Worm (Caenorhabditis elegans) whole organism, late embryonic: ENCODE data around the gene F58H1.2.

Experiments used
- K02D7.2 ChIP-seq: sonication (generic microtip); optimal IDR thresholded peaks from 2 replicates; lab custom pipeline; 2017; ENCODE audit warnings: mild to moderate bottlenecking, missing genetic modification characterization, missing compliant biosample characterization
- K09A11.1 ChIP-seq: sonication (generic microtip); optimal IDR thresholded peaks from 2 replicates; lab custom pipeline; 2017; ENCODE audit warnings: antibody characterized with exemption, mild to moderate bottlenecking, missing genetic modification characterization, missing compliant biosample characterization; ENCODE audit not compliant: insufficient read depth
- ahr-1 ChIP-seq: sonication (generic microtip); optimal IDR thresholded peaks from 2 replicates; lab custom pipeline; 2016; ENCODE audit warnings: missing genetic modification characterization, missing compliant biosample characterization
- ceh-18 ChIP-seq: sonication (generic microtip); optimal IDR thresholded peaks from 2 replicates; lab custom pipeline; 2016; ENCODE audit warnings: missing genetic modification characterization, missing compliant biosample characterization
- ceh-19 ChIP-seq: fragments of 200-800 bp; sonication (Bioruptor generic); optimal IDR thresholded peaks from 2 replicates; lab custom pipeline; 2018; ENCODE audit warnings: mild to moderate bottlenecking, missing genetic modification characterization, missing compliant biosample characterization
- ceh-22 ChIP-seq: sonication (generic microtip); optimal IDR thresholded peaks from 2 replicates; lab custom pipeline; 2017; ENCODE audit warnings: missing biosample characterization, missing genetic modification characterization
- ceh-31 ChIP-seq: sonication (generic microtip); optimal IDR thresholded peaks from 2 replicates; lab custom pipeline; 2016; ENCODE audit warnings: missing genetic modification characterization, missing compliant biosample characterization
- ceh-6 ChIP-seq: fragments of 200-800 bp; sonication (Bioruptor generic); optimal IDR thresholded peaks from 2 replicates; lab custom pipeline; 2018; ENCODE audit warnings: mild to moderate bottlenecking, missing genetic modification characterization, missing compliant biosample characterization
- ceh-9 ChIP-seq: sonication (generic microtip); optimal IDR thresholded peaks from 2 replicates; lab custom pipeline; 2016; ENCODE audit warnings: mild to moderate bottlenecking, missing genetic modification characterization, inconsistent platforms, missing compliant biosample characterization
- elt-2 ChIP-seq: sonication (generic microtip); optimal IDR thresholded peaks from 2 replicates; lab custom pipeline; 2016; ENCODE audit warnings: missing genetic modification reagents, missing genetic modification characterization, missing compliant biosample characterization
- fkh-6 ChIP-seq: sonication (generic microtip); optimal IDR thresholded peaks from 2 replicates; lab custom pipeline; 2016; ENCODE audit warnings: missing genetic modification characterization, missing compliant biosample characterization
- gmeb-2 ChIP-seq: sonication (generic microtip); optimal IDR thresholded peaks from 2 replicates; lab custom pipeline; 2016; ENCODE audit warnings: missing genetic modification characterization, inconsistent platforms, missing compliant biosample characterization
- hlh-13 ChIP-seq: fragments of 200-800 bp; sonication (Bioruptor generic); optimal IDR thresholded peaks from 2 replicates; lab custom pipeline; 2018; ENCODE audit warnings: mild to moderate bottlenecking, missing genetic modification characterization, missing compliant biosample characterization
- hlh-15 ChIP-seq: sonication (generic microtip); optimal IDR thresholded peaks from 2 replicates; lab custom pipeline; 2016; ENCODE audit warnings: missing genetic modification characterization, missing compliant biosample characterization
- hlh-6 ChIP-seq: sonication (generic microtip); optimal IDR thresholded peaks from 2 replicates; lab custom pipeline; 2016; ENCODE audit warnings: missing genotype, missing genetic modification characterization, missing compliant biosample characterization
- lim-6 ChIP-seq: sonication (generic microtip); optimal IDR thresholded peaks from 2 replicates; lab custom pipeline; 2016; ENCODE audit warnings: missing genetic modification characterization, missing compliant biosample characterization
- lin-11 ChIP-seq: fragments of 200-800 bp; sonication (Bioruptor generic); optimal IDR thresholded peaks from 2 replicates; lab custom pipeline; 2018; ENCODE audit warnings: mild to moderate bottlenecking, missing genetic modification characterization, missing compliant biosample characterization
- madf-2 ChIP-seq: sonication (generic microtip); optimal IDR thresholded peaks from 2 replicates; lab custom pipeline; 2017; ENCODE audit warnings: missing genetic modification characterization, missing compliant biosample characterization
- nfya-1 ChIP-seq: sonication (generic microtip); optimal IDR thresholded peaks from 2 replicates; lab custom pipeline; 2017; ENCODE audit warnings: missing genetic modification characterization, mild to moderate bottlenecking, missing compliant biosample characterization, antibody characterized with exemption, moderate library complexity
- nhr-11 ChIP-seq: fragments of 150-350 bp; optimal IDR thresholded peaks from 2 replicates; lab custom pipeline; 2014; ENCODE audit warnings: missing biosample characterization, missing genetic modification characterization
- odd-2 ChIP-seq: sonication (generic microtip); optimal IDR thresholded peaks from 2 replicates; lab custom pipeline; 2017; ENCODE audit warnings: antibody characterized with exemption, mild to moderate bottlenecking, missing genetic modification characterization, missing compliant biosample characterization
- pqm-1 ChIP-seq: sonication (generic microtip); optimal IDR thresholded peaks from 2 replicates; lab custom pipeline; 2016; ENCODE audit warnings: missing genetic modification characterization, missing compliant biosample characterization
- rnt-1 ChIP-seq: sonication (generic microtip); optimal IDR thresholded peaks from 2 replicates; lab custom pipeline; 2016; ENCODE audit warnings: missing genetic modification characterization, missing compliant biosample characterization
- sox-4 ChIP-seq: sonication (generic microtip); optimal IDR thresholded peaks from 2 replicates; lab custom pipeline; 2017; ENCODE audit warnings: mild to moderate bottlenecking, missing genetic modification characterization, inconsistent platforms, missing compliant biosample characterization
- syd-9 ChIP-seq: sonication (generic microtip); optimal IDR thresholded peaks from 2 replicates; lab custom pipeline; 2016; ENCODE audit warnings: mild to moderate bottlenecking, missing genetic modification characterization, moderate library complexity, missing compliant biosample characterization
- tbx-2 ChIP-seq: sonication (generic microtip); optimal IDR thresholded peaks from 2 replicates; lab custom pipeline; 2016; ENCODE audit warnings: missing genetic modification characterization, missing compliant biosample characterization
- tbx-7 ChIP-seq: sonication (generic microtip); optimal IDR thresholded peaks from 2 replicates; lab custom pipeline; 2016; ENCODE audit warnings: missing genotype, missing genetic modification characterization, missing compliant biosample characterization
- unc-3 ChIP-seq, 2 experiments: fragments of 200-800 bp in 1 of 2; sonication (Bioruptor generic) in 1 of 2; sonication (generic microtip) in 1 of 2; conservative IDR thresholded peaks in 1 of 2; optimal IDR thresholded peaks in 1 of 2; 2 replicates each; pipeline versions ENCODE4 v1.3.6 to Lab custom; 2016 to 2022; ENCODE audit warnings: missing compliant biosample characterization in 2 of 2, missing genetic modification characterization in 2 of 2, missing genetic modification reagents in 1 of 2
- unc-55 ChIP-seq: sonication (generic microtip); optimal IDR thresholded peaks from 2 replicates; lab custom pipeline; 2017; ENCODE audit warnings: missing biosample characterization, missing genetic modification reagents, missing genetic modification characterization
- unc-86 ChIP-seq: sonication (generic microtip); optimal IDR thresholded peaks from 2 replicates; lab custom pipeline; 2016; ENCODE audit warnings: missing genetic modification characterization, missing compliant biosample characterization
- ztf-16 ChIP-seq: sonication (generic microtip); optimal IDR thresholded peaks from 2 replicates; lab custom pipeline; 2017; ENCODE audit warnings: missing genetic modification characterization, missing compliant biosample characterization

F58H1.2 gene

DNA sequence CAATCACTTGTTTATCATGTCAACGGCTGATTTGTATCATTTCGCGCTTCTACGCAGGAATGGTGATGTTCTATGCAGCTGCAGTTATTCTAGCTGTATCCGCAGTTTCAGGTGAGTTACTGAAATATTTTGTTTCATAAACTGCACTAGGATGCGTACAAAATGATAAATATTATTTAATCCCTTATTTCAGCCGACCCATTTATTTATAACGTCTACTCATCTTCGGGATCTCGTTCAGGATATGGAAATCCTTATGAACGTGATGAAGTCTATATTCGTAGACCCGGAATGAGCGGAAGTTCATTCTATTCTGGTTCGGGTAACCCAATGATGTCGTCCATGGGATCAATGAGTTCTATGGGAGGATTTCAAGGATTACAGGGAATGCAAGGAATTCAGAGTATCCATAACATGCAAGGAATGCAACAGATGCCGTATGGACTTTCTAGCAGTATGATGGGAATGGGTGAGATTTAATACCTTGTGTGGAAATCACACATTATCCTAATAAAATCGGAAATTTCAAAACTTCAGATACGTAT, at the start of gene F58H1.2:
Gene F58H1.2 (plus strand): TSS at position 51 of the 545 bp plus-strand sequence.
- no peak for TF ChIP-seq ceh-31 (tag; lab: Kevin White, UChicago)
- TF ChIP-seq lim-6 (tag; lab: Kevin White, UChicago): no peak
- TF ChIP-seq ceh-9 (tag; lab: Kevin White, UChicago): no peak
- no peak for TF ChIP-seq ceh-18 (tag; lab: Kevin White, UChicago)
- TF ChIP-seq tbx-2 (tag; lab: Kevin White, UChicago): no peak
- TF ChIP-seq hlh-15: no peak
- TF ChIP-seq nhr-11 (tag; lab: Kevin White, UChicago): no peak
- no peak for TF ChIP-seq madf-2 (tag; lab: Kevin White, UChicago)
- TF ChIP-seq tbx-7 (tag; lab: Kevin White, UChicago): no peak

DNA sequence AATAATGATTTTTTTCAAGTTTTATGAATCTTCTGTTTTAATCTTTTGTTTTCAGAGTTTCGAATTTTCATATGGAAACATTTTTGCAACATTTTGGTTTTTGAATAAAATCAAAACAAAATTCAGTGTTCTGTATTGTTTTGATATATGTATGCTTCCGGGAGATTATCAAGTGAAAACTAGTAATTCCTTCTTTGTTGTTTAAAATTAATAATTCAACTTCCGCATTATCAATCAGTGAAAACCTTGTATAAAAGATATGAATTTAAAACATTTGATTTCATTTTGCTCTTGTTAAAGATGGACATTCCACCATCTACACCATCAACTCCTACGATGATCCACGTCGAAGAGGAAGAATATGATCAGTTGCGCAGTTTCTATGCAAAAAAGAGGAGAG, 49.2 kb upstream of the F58H1.2 start, which contains the start of gene sulp-5:
Gene sulp-5 (plus strand): TSS at position 301 of the 400 bp plus-strand sequence.
- no peak for TF ChIP-seq hlh-13 (GFP tag; lab: Kevin White, UChicago)
- TF ChIP-seq tbx-2 (tag; lab: Kevin White, UChicago): no peak
- no peak for TF ChIP-seq fkh-6 (tag; lab: Kevin White, UChicago)
- no peak for TF ChIP-seq madf-2 (tag; lab: Kevin White, UChicago)

DNA sequence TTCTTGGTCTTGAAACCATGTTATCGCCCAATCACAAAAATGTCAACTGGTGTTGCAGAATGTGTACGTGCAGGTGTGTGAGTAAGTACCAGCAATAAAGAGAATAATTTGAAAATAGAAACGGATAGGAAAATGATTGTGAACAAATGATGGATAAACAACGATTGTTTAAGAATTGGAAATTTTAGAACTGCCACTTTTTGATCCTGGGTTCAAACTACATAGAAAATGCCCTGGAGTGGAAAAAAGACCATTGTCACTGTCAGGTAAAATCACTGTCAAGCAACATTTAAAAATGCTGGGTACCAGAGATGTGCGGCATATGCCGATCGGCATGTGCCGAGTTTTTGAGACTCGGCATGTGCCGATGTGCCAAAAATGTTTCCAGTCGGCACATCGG, 45.7 kb upstream of the F58H1.2 start:
- TF ChIP-seq sox-4 (tag; lab: Kevin White, UChicago): no peak
- peak; percentile 39 for TF ChIP-seq K09A11.1

DNA sequence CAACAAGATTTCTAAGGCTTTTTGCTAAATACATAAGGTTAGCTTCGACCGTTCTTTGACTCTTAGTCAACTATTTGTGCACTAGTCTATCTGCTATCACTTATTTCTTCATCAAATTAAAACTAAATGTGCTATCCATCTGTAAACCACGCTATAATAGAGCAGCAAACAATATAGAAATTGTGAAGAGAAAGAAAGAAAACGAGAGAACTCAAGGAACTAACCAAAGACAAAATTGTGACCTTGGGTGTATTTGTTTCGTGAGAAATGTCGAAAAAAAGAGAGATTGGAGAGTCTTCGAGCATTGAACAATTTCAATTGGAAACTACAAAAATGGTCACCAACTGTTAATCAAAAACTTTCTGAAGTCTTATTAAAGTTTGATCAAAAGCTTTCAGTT, 43.8 kb upstream of the F58H1.2 start:
- TF ChIP-seq K02D7.2 (tag; lab: Kevin White, UChicago): no peak
- TF ChIP-seq hlh-15: no peak
- TF ChIP-seq ztf-16: no peak
- TF ChIP-seq lin-11 (tag; lab: Kevin White, UChicago): no peak
- no peak for TF ChIP-seq odd-2
- TF ChIP-seq hlh-6 (tag; lab: Kevin White, UChicago): no peak
- no peak for TF ChIP-seq ceh-6
- no peak for TF ChIP-seq unc-86 (tag; lab: Kevin White, UChicago)

DNA sequence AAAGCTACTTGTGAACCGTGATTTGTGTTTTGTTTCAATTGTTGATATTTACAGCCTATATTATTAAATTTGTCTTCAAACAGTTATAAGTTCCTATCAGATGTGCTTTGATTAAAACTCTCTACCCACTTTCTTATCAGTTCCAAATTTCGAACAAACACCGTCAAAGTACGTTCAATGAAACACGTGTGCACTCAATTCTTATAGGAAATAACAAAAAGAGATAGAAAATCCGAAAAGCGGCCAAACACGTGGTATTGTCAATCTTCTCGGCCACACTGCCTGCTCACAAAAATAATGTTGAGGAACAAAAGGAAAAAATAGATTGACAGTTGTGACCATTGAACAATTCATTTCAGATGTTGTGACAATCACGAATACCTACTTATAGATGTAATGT, 43.0 kb upstream of the F58H1.2 start:
- TF ChIP-seq elt-2: peak; percentile 38
- no peak for TF ChIP-seq unc-3 (GFP tag; conservative IDR thresholded peaks at IDR 0.05; lab: Robert Waterston, UW)
- TF ChIP-seq unc-3 (tag; optimal IDR thresholded peaks at IDR 0.05; lab: Kevin White, UChicago): no peak
- TF ChIP-seq, all 69 proteins: peak for 1

DNA sequence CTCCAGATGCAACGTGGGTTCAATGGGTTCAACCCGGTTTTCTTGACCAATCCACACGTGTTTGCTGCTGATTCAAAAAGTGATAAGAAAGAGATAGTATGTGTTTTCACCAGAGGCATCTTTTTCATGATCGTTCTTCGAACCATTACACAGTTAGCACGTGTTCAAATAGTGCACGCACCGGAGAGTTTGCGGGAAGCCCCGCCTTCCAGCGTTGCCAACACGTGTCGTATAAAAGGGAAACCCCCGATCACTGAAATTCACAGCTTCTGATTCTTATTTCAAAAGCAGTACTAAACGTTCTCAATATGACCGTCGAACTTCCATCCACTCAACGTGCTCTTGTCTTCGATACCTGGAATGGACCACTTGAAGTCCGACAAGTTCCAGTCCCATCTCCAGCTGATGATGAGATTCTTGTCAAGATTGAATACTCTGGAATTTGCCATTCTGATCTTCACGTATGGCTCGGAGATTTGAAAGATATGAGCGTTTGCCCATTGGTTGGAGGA, 40.9 kb upstream of the F58H1.2 start, which contains the start of gene adh-1:
Gene adh-1 (plus strand): TSS at position 261 of the 512 bp plus-strand sequence.
- TF ChIP-seq ceh-18 (tag; lab: Kevin White, UChicago) (peak; percentile 74), ahr-1 (tag; lab: Kevin White, UChicago) (no peak)

DNA sequence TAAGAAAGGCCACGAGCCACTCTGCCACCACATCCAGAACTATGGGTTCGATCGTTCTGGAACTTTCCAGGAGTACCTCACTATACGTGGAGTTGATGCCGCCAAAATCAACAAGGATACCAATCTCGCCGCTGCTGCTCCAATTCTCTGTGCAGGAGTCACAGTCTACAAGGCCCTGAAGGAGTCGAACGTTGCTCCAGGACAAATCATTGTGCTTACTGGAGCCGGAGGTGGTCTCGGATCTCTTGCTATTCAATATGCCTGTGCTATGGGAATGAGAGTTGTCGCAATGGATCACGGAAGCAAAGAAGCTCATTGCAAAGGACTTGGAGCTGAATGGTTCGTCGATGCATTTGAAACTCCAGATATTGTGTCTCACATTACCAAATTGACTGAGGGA, 40.2 kb upstream of the F58H1.2 start:
- TF ChIP-seq rnt-1 (tag; lab: Kevin White, UChicago) (no peak), ceh-19 (no peak), hlh-6 (tag; lab: Kevin White, UChicago) (no peak), nfya-1 (no peak), unc-55 (no peak), nhr-11 (tag; lab: Kevin White, UChicago) (no peak), syd-9 (no peak), ceh-22 (tag; lab: Kevin White, UChicago) (no peak), hlh-13 (GFP tag; lab: Kevin White, UChicago) (no peak), sox-4 (tag; lab: Kevin White, UChicago) (no peak), unc-3 (GFP tag; conservative IDR thresholded peaks at IDR 0.05; lab: Robert Waterston, UW) (no peak), unc-3 (tag; optimal IDR thresholded peaks at IDR 0.05; lab: Kevin White, UChicago) (no peak), unc-86 (tag; lab: Kevin White, UChicago) (no peak), madf-2 (tag; lab: Kevin White, UChicago) (no peak), gmeb-2 (tag; lab: Kevin White, UChicago) (no peak), pqm-1 (tag; lab: Kevin White, UChicago) (no peak)
